Worm (Caenorhabditis elegans) whole organism, mixed stage, embryonic: Measurements from ENCODE around the gene oac-3.

ENCODE experiments used
- blmp-1 ChIP-seq: fragments of 150-350 bp; optimal IDR thresholded peaks from 2 replicates; lab custom pipeline; 2014; ENCODE audit warnings: missing biosample characterization, missing genetic modification characterization
- ceh-39 ChIP-seq: fragments of 150-350 bp; optimal IDR thresholded peaks from 2 replicates; lab custom pipeline; 2014; ENCODE audit warnings: missing biosample characterization, missing genetic modification characterization
- hlh-1 ChIP-seq: fragments of 150-350 bp; optimal IDR thresholded peaks from 2 replicates; lab custom pipeline; 2014; ENCODE audit warnings: missing biosample characterization, missing genetic modification reagents, missing genetic modification characterization
- unc-120 ChIP-seq: sonication (generic microtip); optimal IDR thresholded peaks from 2 replicates; lab custom pipeline; 2017; ENCODE audit warnings: missing genetic modification characterization, missing compliant biosample characterization; ENCODE audit not compliant: poor library complexity, severe bottlenecking

- TF ChIP-seq ceh-39 (tag; lab: Kevin White, UChicago) (no peak), blmp-1 (tag; lab: Kevin White, UChicago) (no peak), hlh-1 (no peak), unc-120 (no peak)
Measured at ce11 chrV:13869551-13869950, 29.8 kb upstream of the oac-3 start.
